Fruit fly (Drosophila melanogaster) whole organism, embryonic: ENCODE results near the gene Sidpn.

Source experiments
- CG1024 ChIP-seq: fragments of 200-800 bp; sonication (Bioruptor generic); IDR thresholded peaks from 2 replicates; pipeline ENCODE4 v1.3.6; 2022; ENCODE audit warnings: missing biosample characterization, missing genetic modification characterization
- CG10366 ChIP-seq: fragments of 200-800 bp; sonication (Bioruptor generic); IDR thresholded peaks from 2 replicates; pipeline ENCODE4 v1.3.6; 2022; ENCODE audit warnings: missing biosample characterization, missing genetic modification characterization
- CG10979 ChIP-seq: fragments of 200-800 bp; sonication (Bioruptor generic); optimal IDR thresholded peaks from 2 replicates; lab custom pipeline; 2018; ENCODE audit warnings: missing biosample characterization, mild to moderate bottlenecking, missing genetic modification characterization, moderate library complexity
- CG11456 ChIP-seq: fragments of 200-800 bp; sonication (Bioruptor generic); IDR thresholded peaks from 3 replicates; pipeline ENCODE4 v1.3.6; 2022; ENCODE audit warnings: missing biosample characterization, missing genetic modification characterization
- CG12744 ChIP-seq: fragments of 200-800 bp; sonication (Bioruptor generic); optimal IDR thresholded peaks from 2 replicates; lab custom pipeline; 2016; ENCODE audit warnings: missing biosample characterization, missing genetic modification characterization
- CG13287 ChIP-seq: fragments of 200-800 bp; sonication (Bioruptor generic); IDR thresholded peaks from 2 replicates; pipeline ENCODE4 v1.3.6; 2022; ENCODE audit warnings: missing biosample characterization, missing genetic modification characterization; ENCODE audit not compliant: partially characterized antibody
- CG15601 ChIP-seq: fragments of 200-800 bp; sonication (Bioruptor generic); optimal IDR thresholded peaks from 3 replicates; lab custom pipeline; 2019; ENCODE audit warnings: missing biosample characterization, mild to moderate bottlenecking, missing genetic modification characterization, moderate library complexity
- CG16779 ChIP-seq: fragments of 200-800 bp; sonication (Bioruptor generic); IDR thresholded peaks from 2 replicates; pipeline ENCODE4 v1.3.6; 2022; ENCODE audit warnings: missing biosample characterization, missing genetic modification characterization
- CG17328 ChIP-seq: fragments of 200-800 bp; sonication (Bioruptor generic); IDR thresholded peaks from 2 replicates; pipeline ENCODE4 v1.3.6; 2022; ENCODE audit warnings: missing biosample characterization, missing genetic modification characterization
- CG17829 ChIP-seq: fragments of 200-800 bp; optimal IDR thresholded peaks from 2 replicates; lab custom pipeline; 2019; ENCODE audit warnings: missing biosample characterization, mild to moderate bottlenecking, missing genetic modification characterization, moderate library complexity
- CG1832 ChIP-seq: fragments of 200-800 bp; sonication (Bioruptor generic); optimal IDR thresholded peaks from 2 replicates; lab custom pipeline; 2017; ENCODE audit warnings: missing biosample characterization, mild to moderate bottlenecking, missing genetic modification characterization, inconsistent platforms
- CG2120 ChIP-seq: fragments of 200-800 bp; sonication (Bioruptor generic); optimal IDR thresholded peaks from 3 replicates; lab custom pipeline; 2016; ENCODE audit warnings: missing biosample characterization, missing genetic modification characterization
- CG2875 ChIP-seq: fragments of 200-800 bp; sonication (Bioruptor generic); optimal IDR thresholded peaks from 2 replicates; lab custom pipeline; 2017; ENCODE audit warnings: missing biosample characterization, mild to moderate bottlenecking, missing genetic modification characterization, missing genetic modification reagents
- CG31365 ChIP-seq: fragments of 200-800 bp; sonication (Bioruptor generic); optimal IDR thresholded peaks from 2 replicates; lab custom pipeline; 2018; ENCODE audit warnings: missing biosample characterization, mild to moderate bottlenecking, missing genetic modification characterization
- CG33557 ChIP-seq: fragments of 200-800 bp; sonication (Bioruptor generic); optimal IDR thresholded peaks from 2 replicates; lab custom pipeline; 2019; ENCODE audit warnings: missing biosample characterization, mild to moderate bottlenecking, missing genetic modification characterization, moderate library complexity
- CG3838 ChIP-seq: fragments of 200-800 bp; sonication (Bioruptor generic); optimal IDR thresholded peaks from 3 replicates; lab custom pipeline; 2016; ENCODE audit warnings: missing biosample characterization, missing genetic modification characterization
- CG4404 ChIP-seq: fragments of 200-800 bp; sonication (Bioruptor generic); IDR thresholded peaks from 2 replicates; pipeline ENCODE4 v1.3.6; 2022; ENCODE audit warnings: missing biosample characterization, missing genetic modification characterization
- CG5245 ChIP-seq: fragments of 200-800 bp; sonication (Bioruptor generic); optimal IDR thresholded peaks from 3 replicates; lab custom pipeline; 2016; ENCODE audit warnings: missing biosample characterization, missing genetic modification characterization
- CG7271 ChIP-seq: fragments of 200-800 bp; sonication (Bioruptor generic); optimal IDR thresholded peaks from 2 replicates; lab custom pipeline; 2018; ENCODE audit warnings: missing biosample characterization, mild to moderate bottlenecking, missing genetic modification characterization, moderate library complexity
- CG7786 ChIP-seq: fragments of 200-800 bp; sonication (Bioruptor generic); optimal IDR thresholded peaks from 2 replicates; lab custom pipeline; 2016; ENCODE audit warnings: missing biosample characterization, missing genetic modification characterization
- CG8281 ChIP-seq: fragments of 200-800 bp; sonication (Bioruptor generic); optimal IDR thresholded peaks from 2 replicates; lab custom pipeline; 2018; ENCODE audit warnings: missing biosample characterization, mild to moderate bottlenecking, missing genetic modification characterization, moderate library complexity
- Dek ChIP-seq: fragments of 200-800 bp; sonication (Bioruptor generic); optimal IDR thresholded peaks from 3 replicates; lab custom pipeline; 2019; ENCODE audit warnings: missing biosample characterization, mild to moderate bottlenecking, missing genetic modification characterization, moderate library complexity
- Dfd ChIP-seq, 2 experiments: fragments of >200 bp; optimal IDR thresholded peaks; 2 replicates each; lab custom pipeline; 2017; ENCODE audit warnings: missing biosample characterization in 2 of 2, missing genetic modification characterization in 2 of 2
- ERR ChIP-seq: fragments of 200-800 bp; sonication (Bioruptor generic); optimal IDR thresholded peaks from 2 replicates; lab custom pipeline; 2016; ENCODE audit warnings: missing biosample characterization, missing genetic modification characterization
- Eip74EF ChIP-seq, 2 experiments: fragments of 200-800 bp in 1 of 2; fragments of >200 bp in 1 of 2; sonication (Bioruptor generic) in 1 of 2; optimal IDR thresholded peaks; 2 replicates each; lab custom pipeline; 2017 to 2019; ENCODE audit warnings: missing biosample characterization in 2 of 2, missing genetic modification characterization in 2 of 2, mild to moderate bottlenecking in 1 of 2, moderate library complexity in 1 of 2
- Elba2 ChIP-seq: fragments of 200-800 bp; sonication (Bioruptor generic); optimal IDR thresholded peaks from 3 replicates; lab custom pipeline; 2016; ENCODE audit warnings: missing biosample characterization, missing genetic modification characterization
- GATAe ChIP-seq: fragments of 200-800 bp; sonication (Bioruptor generic); conservative IDR thresholded peaks from 2 replicates; pipeline ENCODE4 v1.3.6; 2022; ENCODE audit warnings: missing biosample characterization, missing genetic modification characterization
- Hey ChIP-seq: fragments of 200-800 bp; sonication (Bioruptor generic); optimal IDR thresholded peaks from 3 replicates; lab custom pipeline; 2018; ENCODE audit warnings: missing biosample characterization, mild to moderate bottlenecking, missing genetic modification characterization
- Kr ChIP-seq: fragments of 200-800 bp; sonication (Bioruptor generic); optimal IDR thresholded peaks from 2 replicates; lab custom pipeline; 2017; ENCODE audit warnings: missing biosample characterization, mild to moderate bottlenecking, missing genetic modification characterization
- NK7.1 ChIP-seq: fragments of 200-800 bp; sonication (Bioruptor generic); optimal IDR thresholded peaks from 3 replicates; lab custom pipeline; 2016; ENCODE audit warnings: missing biosample characterization, missing genetic modification characterization
- Ptx1 ChIP-seq: fragments of 200-800 bp; sonication (Bioruptor generic); IDR thresholded peaks from 2 replicates; pipeline ENCODE4 v1.3.6; 2022; ENCODE audit warnings: missing biosample characterization, missing genetic modification characterization
- Ravus ChIP-seq: fragments of 200-800 bp; sonication (Bioruptor generic); IDR thresholded peaks from 2 replicates; pipeline ENCODE4 v1.3.6; 2022; ENCODE audit warnings: missing biosample characterization, missing genetic modification characterization
- Tbp ChIP-seq: fragments of >200 bp; optimal IDR thresholded peaks from 2 replicates; lab custom pipeline; 2018; ENCODE audit warnings: missing biosample characterization, missing genetic modification characterization
- ab ChIP-seq: fragments of 200-800 bp; sonication (Bioruptor generic); optimal IDR thresholded peaks from 2 replicates; lab custom pipeline; 2016; ENCODE audit warnings: missing biosample characterization, missing genetic modification characterization
- bcd ChIP-seq: fragments of 200-800 bp; sonication (Bioruptor generic); optimal IDR thresholded peaks from 2 replicates; lab custom pipeline; 2017; ENCODE audit warnings: missing biosample characterization, mild to moderate bottlenecking, missing genetic modification characterization
- bowl ChIP-seq: fragments of 200-800 bp; sonication (Bioruptor generic); IDR thresholded peaks from 2 replicates; pipeline ENCODE4 v1.3.6; 2022; ENCODE audit warnings: missing biosample characterization, missing genetic modification characterization
- cwo ChIP-seq: fragments of 200-800 bp; sonication (Bioruptor generic); optimal IDR thresholded peaks from 3 replicates; lab custom pipeline; 2017; ENCODE audit warnings: missing biosample characterization, missing genetic modification characterization, mild to moderate bottlenecking, moderate library complexity, missing genetic modification reagents
- dati ChIP-seq: fragments of 200-800 bp; sonication (Bioruptor generic); IDR thresholded peaks from 2 replicates; pipeline ENCODE4 v1.3.6; 2022; ENCODE audit warnings: missing biosample characterization, missing genetic modification characterization
- h ChIP-seq: fragments of >200 bp; optimal IDR thresholded peaks from 2 replicates; lab custom pipeline; 2017
- lbe ChIP-seq: fragments of 200-800 bp; sonication (Bioruptor generic); optimal IDR thresholded peaks from 2 replicates; lab custom pipeline; 2016; ENCODE audit warnings: missing biosample characterization, mild to moderate bottlenecking, missing genetic modification characterization
- org-1 ChIP-seq: fragments of 200-800 bp; sonication (Bioruptor generic); optimal IDR thresholded peaks from 2 replicates; lab custom pipeline; 2017; ENCODE audit warnings: missing biosample characterization, missing genetic modification characterization
- pita ChIP-seq: fragments of 200-800 bp; sonication (Bioruptor generic); optimal IDR thresholded peaks from 2 replicates; lab custom pipeline; 2017; ENCODE audit warnings: missing biosample characterization, mild to moderate bottlenecking, missing genetic modification characterization
- rib ChIP-seq: fragments of 200-800 bp; sonication (Bioruptor generic); IDR thresholded peaks from 2 replicates; pipeline ENCODE4 v1.3.6; 2022; ENCODE audit warnings: missing biosample characterization, missing genetic modification characterization
- sd ChIP-seq: fragments of 200-800 bp; sonication (Bioruptor generic); optimal IDR thresholded peaks from 3 replicates; lab custom pipeline; 2018; ENCODE audit warnings: missing biosample characterization, mild to moderate bottlenecking, missing genetic modification characterization, moderate library complexity
- sna ChIP-seq: fragments of 200-800 bp; sonication (Bioruptor generic); IDR thresholded peaks from 2 replicates; pipeline ENCODE4 v1.3.6; 2022; ENCODE audit warnings: missing biosample characterization, missing genetic modification characterization; ENCODE audit not compliant: partially characterized antibody
- ttk ChIP-seq: fragments of 200-800 bp; sonication (Bioruptor generic); IDR thresholded peaks from 2 replicates; pipeline ENCODE4 v2.1.2; 2022; ENCODE audit warnings: missing biosample characterization, missing genetic modification characterization
- unc-4 ChIP-seq: fragments of 200-800 bp; sonication (Bioruptor generic); IDR thresholded peaks from 2 replicates; pipeline ENCODE4 v1.3.6; 2022; ENCODE audit warnings: missing biosample characterization, missing genetic modification characterization; ENCODE audit not compliant: partially characterized antibody
- unpg ChIP-seq: fragments of 200-800 bp; sonication (Bioruptor generic); optimal IDR thresholded peaks from 3 replicates; lab custom pipeline; 2018; ENCODE audit warnings: missing biosample characterization, mild to moderate bottlenecking, missing genetic modification characterization, moderate library complexity
- wek ChIP-seq: fragments of 200-800 bp; sonication (Bioruptor generic); optimal IDR thresholded peaks from 3 replicates; lab custom pipeline; 2018; ENCODE audit warnings: missing biosample characterization, mild to moderate bottlenecking, missing genetic modification characterization, moderate library complexity
- z ChIP-seq: fragments of 200-800 bp; sonication (Bioruptor generic); IDR thresholded peaks from 3 replicates; pipeline ENCODE4 v1.3.6; 2022; ENCODE audit warnings: missing biosample characterization, missing genetic modification characterization
- zfh2 ChIP-seq: fragments of 200-800 bp; sonication (Bioruptor generic); optimal IDR thresholded peaks from 2 replicates; lab custom pipeline; 2016; ENCODE audit warnings: missing biosample characterization, missing genetic modification characterization

The Sidpn gene

dm6 chr2L:19009130-19009529 is 18.4 kb upstream of the Sidpn start, which contains the start of gene RpL30 (continued):
- TF ChIP-seq wek (GFP tag; lab: Kevin White, UChicago) (peak; percentile 90), org-1 (peak; percentile 94), CG5245 (peak; percentile 80), Dfd (GFP tag; optimal IDR thresholded peaks at IDR 0.05; lab: Kevin White, UChicago) (no peak), CG1024 (GFP tag; lab: Robert Waterston, UW) (peak; percentile 71), CG7786 (GFP tag; lab: Kevin White, UChicago) (peak; percentile 82), CG17328 (peak; percentile 92), Tbp (GFP tag; lab: Kevin White, UChicago) (peak; percentile 56), Eip74EF (GFP tag; optimal IDR thresholded peaks at IDR 0.05; lab: Kevin White, UChicago) (peak in 1 of 2 experiments; percentile 88), CG10979 (peak; percentile 80), Ravus (no peak), h (lab: Kevin White, UChicago) (no peak), Ptx1 (GFP tag; lab: Robert Waterston, UW) (peak; percentile 78), ab (GFP tag; lab: Kevin White, UChicago) (peak; percentile 35), CG13287 (GFP tag; lab: Robert Waterston, UW) (peak; percentile 82), ERR (GFP tag; lab: Kevin White, UChicago) (peak; percentile 80), dati (GFP tag; lab: Robert Waterston, UW) (peak; percentile 65), CG8281 (tag; lab: Kevin White, UChicago) (peak; percentile 61), CG15601 (tag; lab: Kevin White, UChicago) (peak; percentile 94), CG12744 (GFP tag; lab: Kevin White, UChicago) (peak; percentile 88), sd (tag; lab: Kevin White, UChicago) (peak; percentile 88), CG33557 (peak; percentile 67), Kr (GFP tag; lab: Kevin White, UChicago) (peak; percentile 94), ttk (GFP tag; lab: Robert Waterston, UW) (peak; percentile 74), CG10366 (GFP tag; lab: Robert Waterston, UW) (peak; percentile 75), unc-4 (GFP tag; lab: Robert Waterston, UW) (peak; percentile 68), bcd (GFP tag; lab: Kevin White, UChicago) (peak; percentile 94), NK7.1 (GFP tag; lab: Kevin White, UChicago) (peak; percentile 90), CG16779 (GFP tag; lab: Robert Waterston, UW) (peak; percentile 91), CG7271 (tag; lab: Kevin White, UChicago) (peak; percentile 95), cwo (peak; percentile 79), CG2120 (GFP tag; lab: Kevin White, UChicago) (peak; percentile 81), Elba2 (GFP tag; lab: Kevin White, UChicago) (peak; percentile 70), pita (GFP tag; lab: Kevin White, UChicago) (peak; percentile 100), lbe (GFP tag; lab: Kevin White, UChicago) (peak; percentile 87), CG17829 (tag; lab: Kevin White, UChicago) (peak; percentile 90), CG3838 (GFP tag; lab: Kevin White, UChicago) (peak; percentile 64), Hey (tag; lab: Kevin White, UChicago) (peak; percentile 84), CG2875 (peak; percentile 92), CG4404 (peak; percentile 52; the same call in 1 of the 2 replicates), z (peak; percentile 71; the same call in 2 of the 3 replicates), zfh2 (GFP tag; lab: Kevin White, UChicago) (peak; percentile 87), CG1832 (no peak), rib (GFP tag; lab: Robert Waterston, UW) (peak; percentile 76), GATAe (GFP tag; lab: Robert Waterston, UW) (peak; percentile 68; the same call in 1 of the 2 replicates), Dek (peak; percentile 87), sna (peak; percentile 19; the same call in 1 of the 2 replicates), unpg (GFP tag; lab: Kevin White, UChicago) (peak; percentile 90), bowl (GFP tag; lab: Robert Waterston, UW) (peak; percentile 71), CG31365 (tag; lab: Kevin White, UChicago) (peak; percentile 86), CG11456 (GFP tag; lab: Robert Waterston, UW) (peak; percentile 93)
